Fruit fly (Drosophila melanogaster): ENCODE measurements around the gene CG11403.
A peak's percentile ranks its signal among the peaks of the same experiment; 100 is the strongest.

CG11403 gene

DNA sequence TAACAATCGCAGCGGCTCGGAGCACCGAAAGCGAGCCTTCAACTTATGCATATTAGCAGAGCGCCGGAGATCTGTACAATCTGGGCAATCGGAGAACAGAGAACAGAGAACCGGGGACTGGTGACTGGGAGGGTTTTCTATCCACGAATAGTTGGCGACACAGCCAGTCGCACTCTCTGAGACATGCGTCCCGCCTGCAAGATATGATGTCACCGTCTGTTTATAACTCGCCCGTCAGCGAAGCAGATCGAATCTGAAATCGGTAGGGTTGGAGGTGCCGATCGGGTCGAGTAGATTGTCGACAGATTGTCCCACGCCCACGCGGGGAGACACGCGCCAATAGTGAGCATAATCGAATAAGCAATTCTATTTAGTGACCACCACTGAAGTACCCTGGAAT lies 2.4 kb upstream of the CG11403 start:
- TF ChIP-seq CTCF (optimal IDR thresholded peaks at IDR 0.05) = no peak
- TF ChIP-seq CG8478 (optimal IDR thresholded peaks at IDR 0.05) = no peak

- TF ChIP-seq CTCF (optimal IDR thresholded peaks at IDR 0.05) = peak; percentile 93 to 96
- no peak for TF ChIP-seq CG8478 (optimal IDR thresholded peaks at IDR 0.05)
Observed at dm6 chrX:1236475-1236874, 3.2 kb downstream of the CG11403 start, which contains the start of gene CG3638. TSS of gene CG3638 (minus strand) at chrX:1236684.

DNA sequence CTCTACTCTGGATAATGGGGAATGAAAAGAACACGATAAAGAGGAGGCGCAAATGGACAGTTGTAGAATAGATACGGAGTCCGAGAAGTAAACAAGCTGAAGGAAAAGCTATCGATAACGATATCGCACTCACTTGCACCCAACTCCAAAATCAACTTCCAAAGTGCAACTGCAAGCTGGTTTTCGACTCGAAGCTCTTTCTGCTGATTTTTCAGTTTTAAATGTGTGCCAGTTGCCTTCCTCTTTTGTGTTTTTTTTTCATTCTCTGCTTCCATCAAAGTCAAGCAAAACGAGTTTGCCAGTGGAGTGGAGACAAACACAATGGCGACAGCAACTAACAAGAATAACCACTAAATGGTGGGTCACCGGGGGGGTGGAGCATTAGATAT lies 4.1 kb downstream of the CG11403 start:
- TF ChIP-seq CTCF (optimal IDR thresholded peaks at IDR 0.05) (no peak), CG8478 (optimal IDR thresholded peaks at IDR 0.05) (no peak)

- TF ChIP-seq CG8478 (optimal IDR thresholded peaks at IDR 0.05) (no peak), CTCF (optimal IDR thresholded peaks at IDR 0.05) (no peak)
Observed at dm6 chrX:1234817-1235617, 4.7 kb downstream of the CG11403 start.

- no peak for TF ChIP-seq CG8478 (optimal IDR thresholded peaks at IDR 0.05)
- TF ChIP-seq CTCF (optimal IDR thresholded peaks at IDR 0.05) = no peak
Observed at dm6 chrX:1233989-1234388, 5.7 kb downstream of the CG11403 start.

- TF ChIP-seq CTCF (optimal IDR thresholded peaks at IDR 0.05) (no peak), CG8478 (optimal IDR thresholded peaks at IDR 0.05) (no peak)
Observed at dm6 chrX:1232533-1233212, 7.0 kb downstream of the CG11403 start.

DNA sequence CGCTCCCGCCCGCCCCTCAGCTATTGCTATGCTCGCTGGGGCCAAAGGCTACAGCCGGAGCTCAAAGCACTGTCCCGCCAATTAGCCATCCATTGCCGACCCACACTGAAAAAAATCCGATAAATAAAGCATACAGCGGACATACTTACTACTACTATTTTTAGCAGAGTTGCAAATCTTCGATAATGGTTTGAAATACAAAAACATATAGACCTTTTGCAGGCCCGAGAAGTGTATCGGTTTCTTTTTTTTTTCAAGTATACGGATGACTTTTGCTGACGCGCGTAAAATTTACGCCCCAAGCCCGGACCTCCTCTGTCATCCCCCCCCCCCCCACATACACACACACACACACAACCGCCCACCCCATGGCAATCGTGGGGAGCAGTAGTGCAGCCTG lies 8.0 kb downstream of the CG11403 start:
- TF ChIP-seq CG8478 (optimal IDR thresholded peaks at IDR 0.05) = no peak
- TF ChIP-seq CTCF (optimal IDR thresholded peaks at IDR 0.05) = no peak

dm6 chrX:1229567-1229966 lies 10.1 kb downstream of the CG11403 start:
- TF ChIP-seq CTCF (optimal IDR thresholded peaks at IDR 0.05) (no peak), CG8478 (optimal IDR thresholded peaks at IDR 0.05) (no peak)

- TF ChIP-seq CG8478 (optimal IDR thresholded peaks at IDR 0.05) (no peak), CTCF (optimal IDR thresholded peaks at IDR 0.05) (no peak)
Observed at dm6 chrX:1229098-1229497, 10.6 kb downstream of the CG11403 start.

dm6 chrX:1225859-1226258 lies 13.8 kb downstream of the CG11403 start:
- TF ChIP-seq CG8478 (optimal IDR thresholded peaks at IDR 0.05) = no peak
- TF ChIP-seq CTCF (optimal IDR thresholded peaks at IDR 0.05) = no peak

DNA sequence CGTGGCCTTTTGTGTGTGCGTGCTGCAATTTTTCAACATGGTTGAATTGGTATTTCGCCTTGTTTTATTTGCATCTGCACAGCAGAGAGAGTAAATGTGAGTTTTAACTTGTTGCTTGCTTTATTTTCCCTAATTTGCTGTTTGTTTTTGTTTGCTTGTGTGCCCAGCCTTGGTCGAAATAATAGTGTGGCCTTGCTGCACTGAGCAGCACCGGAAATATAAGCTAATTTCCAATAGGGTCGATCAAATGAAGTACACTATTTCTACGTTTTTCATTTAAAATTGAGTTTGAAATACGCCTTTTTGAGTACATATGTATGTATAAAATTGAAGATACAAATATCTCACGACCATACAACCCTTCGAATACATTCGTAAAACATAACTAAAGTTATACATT lies 23.0 kb downstream of the CG11403 start:
- TF ChIP-seq CTCF (optimal IDR thresholded peaks at IDR 0.05) (no peak), CG8478 (optimal IDR thresholded peaks at IDR 0.05) (no peak)

DNA sequence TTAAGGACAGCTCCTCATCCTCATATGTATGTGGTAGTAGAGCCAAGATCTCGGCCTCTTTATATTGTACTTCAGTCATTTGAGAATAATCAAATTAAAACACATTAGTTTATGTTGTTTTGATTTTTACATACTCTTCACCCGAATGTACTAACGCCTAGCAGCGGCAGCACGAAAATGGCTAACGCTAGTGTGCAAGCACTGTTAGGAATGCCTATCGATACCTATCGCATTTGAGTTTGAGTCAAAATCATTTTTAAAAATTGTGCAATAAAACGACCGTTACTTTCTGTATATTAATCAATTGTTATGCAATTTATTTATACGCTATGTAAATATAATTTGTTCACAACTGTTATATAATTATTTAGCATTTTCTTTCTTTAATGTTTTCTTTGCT lies 24.7 kb downstream of the CG11403 start, which contains the start of gene CG11398:
TSS of gene CG11398 (minus strand) at position 157 of the 400 bp plus-strand sequence.
- TF ChIP-seq CG8478 (optimal IDR thresholded peaks at IDR 0.05) (no peak), CTCF (optimal IDR thresholded peaks at IDR 0.05) (peak; percentile 28 to 32)

- TF ChIP-seq CTCF (optimal IDR thresholded peaks at IDR 0.05) (no peak), CG8478 (optimal IDR thresholded peaks at IDR 0.05) (no peak)
Observed at dm6 chrX:1209251-1210020, 30.2 kb downstream of the CG11403 start, which contains the start of gene CG11382. TSS of gene CG11382 (plus strand) at chrX:1209970.

DNA sequence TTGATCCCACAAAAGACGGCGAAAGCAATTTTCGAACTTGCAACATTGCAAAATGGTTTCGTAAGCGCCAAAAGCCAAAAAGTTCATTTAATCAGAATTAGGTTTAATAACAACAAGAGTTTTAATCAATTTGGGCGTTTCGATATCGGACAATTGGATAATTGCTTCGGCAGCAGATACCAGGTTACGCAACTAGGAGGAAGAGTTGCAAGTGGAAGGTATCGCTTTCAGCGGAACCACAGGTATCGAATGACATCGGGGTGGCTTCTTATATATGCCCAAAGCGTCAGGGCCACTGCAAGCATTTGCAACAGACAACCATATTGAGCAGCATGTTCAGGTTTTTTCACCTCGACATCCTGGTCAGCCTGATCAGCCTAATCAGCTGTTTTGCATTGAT lies 33.2 kb downstream of the CG11403 start, which contains the start of gene CG14624:
TSS of gene CG14624 (plus strand) at position 301 of the 400 bp plus-strand sequence.
- no peak for TF ChIP-seq CG8478 (optimal IDR thresholded peaks at IDR 0.05)
- TF ChIP-seq CTCF (optimal IDR thresholded peaks at IDR 0.05) = no peak

DNA sequence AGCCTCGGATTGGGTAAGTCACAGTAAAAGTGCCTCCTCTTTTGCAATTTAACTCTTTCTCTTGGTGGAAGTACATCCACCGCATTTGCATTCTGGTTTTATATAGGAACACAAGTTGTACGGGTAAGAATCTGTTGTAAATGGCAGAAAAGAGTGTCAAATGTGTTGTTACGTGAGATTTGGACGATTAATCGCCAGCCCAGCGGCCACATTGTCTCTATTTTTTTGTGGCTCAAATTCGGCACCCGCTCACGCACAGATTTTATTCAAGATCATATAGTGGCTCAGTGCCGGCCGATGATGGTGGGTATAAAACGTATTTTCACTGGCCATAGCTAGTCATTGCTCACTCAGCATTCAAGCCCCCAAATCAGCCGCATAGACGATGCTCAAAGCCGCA lies 36.2 kb downstream of the CG11403 start, which contains the start of gene CG11381:
TSS of gene CG11381 (plus strand) at position 301 of the 400 bp plus-strand sequence.
- TF ChIP-seq CTCF (optimal IDR thresholded peaks at IDR 0.05) (no peak), CG8478 (optimal IDR thresholded peaks at IDR 0.05) (no peak)
